Worm (Caenorhabditis elegans) whole organism, early embryonic: Measurements from ENCODE around the gene Y67D8B.2.

ENCODE experiments used
- ama-1 ChIP-seq: fragments of 150-350 bp; optimal IDR thresholded peaks from 2 replicates; lab custom pipeline; 2014
- ceh-36 ChIP-seq: sonication (generic microtip); optimal IDR thresholded peaks from 2 replicates; lab custom pipeline; 2016; ENCODE audit warnings: missing genetic modification characterization, inconsistent platforms, missing compliant biosample characterization
- hmg-4 ChIP-seq: fragments of 200-800 bp; sonication (Bioruptor generic); optimal IDR thresholded peaks from 2 replicates; lab custom pipeline; 2018; ENCODE audit warnings: mild to moderate bottlenecking, missing genetic modification characterization, missing compliant biosample characterization
- hnd-1 ChIP-seq: sonication (generic microtip); optimal IDR thresholded peaks from 2 replicates; lab custom pipeline; 2016; ENCODE audit warnings: missing genetic modification characterization, missing compliant biosample characterization

DNA sequence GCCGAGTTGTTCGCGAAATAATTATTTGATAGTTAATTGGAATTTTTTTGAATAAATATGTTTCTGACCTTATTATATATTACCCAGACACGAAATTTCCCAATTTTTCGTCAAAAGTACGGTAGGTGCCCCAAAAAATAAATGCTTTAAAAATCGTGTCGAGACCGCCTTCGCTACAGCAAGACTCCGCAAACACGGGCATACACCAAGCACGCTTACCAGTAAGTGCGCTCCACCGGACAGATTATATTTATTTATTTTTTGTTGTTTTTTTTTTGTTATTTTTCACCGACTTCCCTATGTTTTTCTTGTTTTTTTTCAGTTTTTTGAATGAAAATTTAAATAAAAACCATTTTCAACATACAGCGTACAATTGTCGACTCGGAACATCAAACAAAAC lies 54.9 kb downstream of the Y67D8B.2 start:
- TF ChIP-seq hnd-1 (tag; lab: Kevin White, UChicago), result no peak
- no peak for TF ChIP-seq ama-1
- TF ChIP-seq hmg-4, result no peak
- no peak for TF ChIP-seq ceh-36 (tag; lab: Kevin White, UChicago)
